Worm (Caenorhabditis elegans): Measurements from ENCODE around the gene Y116A8C.20.

Gene Y116A8C.20

ce11 chrIV:17025017-17025416 is 15.7 kb upstream of the Y116A8C.20 start, which contains the start of gene dct-13:
Gene dct-13, minus strand, starts transcription at chrIV:17025117.
- TF ChIP-seq mls-2 (tag; optimal IDR thresholded peaks at IDR 0.05), result no peak
- no peak for TF ChIP-seq cnd-1 (tag; optimal IDR thresholded peaks at IDR 0.05)
- no peak for TF ChIP-seq ceh-39 (tag; optimal IDR thresholded peaks at IDR 0.05)
- no peak for TF ChIP-seq nhr-76 (tag; optimal IDR thresholded peaks at IDR 0.05)
- TF ChIP-seq zip-8 (tag; optimal IDR thresholded peaks at IDR 0.05), result no peak
- no peak for TF ChIP-seq flh-1 (GFP tag; optimal IDR thresholded peaks at IDR 0.05)
- TF ChIP-seq snpc-4 (tag; optimal IDR thresholded peaks at IDR 0.05), result no peak

ce11 chrIV:17026568-17026967 is 14.2 kb upstream of the Y116A8C.20 start:
- TF ChIP-seq ceh-43 (GFP tag; optimal IDR thresholded peaks at IDR 0.05), result no peak
- TF ChIP-seq nhr-12 (tag; optimal IDR thresholded peaks at IDR 0.05), result no peak
- TF ChIP-seq blmp-1 (tag; optimal IDR thresholded peaks at IDR 0.05), result no peak
- TF ChIP-seq lin-32 (GFP tag; optimal IDR thresholded peaks at IDR 0.05), result no peak
- TF ChIP-seq ceh-83 (GFP tag; optimal IDR thresholded peaks at IDR 0.05), result no peak
- TF ChIP-seq hlh-1 (tag; optimal IDR thresholded peaks at IDR 0.05), result no peak
- TF ChIP-seq tbx-8 (GFP tag; optimal IDR thresholded peaks at IDR 0.05), result no peak
- no peak for TF ChIP-seq lsy-2 (tag; optimal IDR thresholded peaks at IDR 0.05)

- TF ChIP-seq lin-13 (tag; optimal IDR thresholded peaks at IDR 0.05) (no peak), nhr-237 (tag; optimal IDR thresholded peaks at IDR 0.05) (no peak), pha-4 (tag; optimal IDR thresholded peaks at IDR 0.05) (no peak), ces-1 (GFP tag; optimal IDR thresholded peaks at IDR 0.05) (no peak), tbx-8 (GFP tag; optimal IDR thresholded peaks at IDR 0.05) (no peak), mab-5 (tag; optimal IDR thresholded peaks at IDR 0.05) (no peak)
These were observed 10.2 kb upstream of the Y116A8C.20 start, which contains the start of gene nhr-229 for ce11 chrIV:17030494-17030893. Gene nhr-229, minus strand, starts transcription at chrIV:17030594.

- TF ChIP-seq pha-4 (tag; optimal IDR thresholded peaks at IDR 0.05), result no peak
- no peak for TF ChIP-seq sptf-1 (tag; optimal IDR thresholded peaks at IDR 0.05)
- TF ChIP-seq drap-1 (GFP tag; optimal IDR thresholded peaks at IDR 0.05), result no peak
- TF ChIP-seq ham-2 (GFP tag; optimal IDR thresholded peaks at IDR 0.05), result no peak
- TF ChIP-seq nhr-237 (tag; optimal IDR thresholded peaks at IDR 0.05), result no peak
- no peak for TF ChIP-seq mep-1 (tag; optimal IDR thresholded peaks at IDR 0.05)
- TF ChIP-seq M03D4.4 (tag; optimal IDR thresholded peaks at IDR 0.05), result no peak
- no peak for TF ChIP-seq nhr-76 (tag; optimal IDR thresholded peaks at IDR 0.05)
- no peak for TF ChIP-seq zip-8 (tag; optimal IDR thresholded peaks at IDR 0.05)
- no peak for TF ChIP-seq nhr-12 (tag; optimal IDR thresholded peaks at IDR 0.05)
- no peak for TF ChIP-seq unc-39 (tag; optimal IDR thresholded peaks at IDR 0.05)
- no peak for TF ChIP-seq lin-32 (GFP tag; optimal IDR thresholded peaks at IDR 0.05)
- TF ChIP-seq sem-2 (GFP tag; optimal IDR thresholded peaks at IDR 0.05), result no peak
- no peak for TF ChIP-seq bed-3 (GFP tag; optimal IDR thresholded peaks at IDR 0.05)
These were observed 1.2 kb upstream of the Y116A8C.20 start, which contains the start of gene Y116A8C.19 for ce11 chrIV:17039545-17039944. Gene Y116A8C.19, minus strand, starts transcription at chrIV:17039645.

ce11 chrIV:17045691-17046090 is 5.0 kb downstream of the Y116A8C.20 start, which contains the start of gene clec-195:
Gene clec-195, minus strand, starts transcription at chrIV:17045791.
- TF ChIP-seq lsy-2 (tag; optimal IDR thresholded peaks at IDR 0.05) (no peak), ceh-43 (GFP tag; optimal IDR thresholded peaks at IDR 0.05) (no peak), drap-1 (GFP tag; optimal IDR thresholded peaks at IDR 0.05) (no peak), unc-62 (GFP tag; optimal IDR thresholded peaks at IDR 0.05) (no peak), nhr-237 (tag; optimal IDR thresholded peaks at IDR 0.05) (no peak)

- TF ChIP-seq snpc-4 (tag; optimal IDR thresholded peaks at IDR 0.05), result no peak
- no peak for TF ChIP-seq lin-13 (tag; optimal IDR thresholded peaks at IDR 0.05)
- no peak for TF ChIP-seq lsy-2 (tag; optimal IDR thresholded peaks at IDR 0.05)
- no peak for TF ChIP-seq ceh-83 (GFP tag; optimal IDR thresholded peaks at IDR 0.05)
- no peak for TF ChIP-seq ham-2 (GFP tag; optimal IDR thresholded peaks at IDR 0.05)
- TF ChIP-seq mab-5 (tag; optimal IDR thresholded peaks at IDR 0.05), result no peak
- TF ChIP-seq cnd-1 (tag; optimal IDR thresholded peaks at IDR 0.05), result no peak
- TF ChIP-seq lin-32 (GFP tag; optimal IDR thresholded peaks at IDR 0.05), result no peak
- no peak for TF ChIP-seq sptf-1 (tag; optimal IDR thresholded peaks at IDR 0.05)
- no peak for TF ChIP-seq sem-2 (GFP tag; optimal IDR thresholded peaks at IDR 0.05)
- TF ChIP-seq mep-1 (tag; optimal IDR thresholded peaks at IDR 0.05), result no peak
- no peak for TF ChIP-seq ceh-39 (tag; optimal IDR thresholded peaks at IDR 0.05)
- TF ChIP-seq nhr-2 (tag; optimal IDR thresholded peaks at IDR 0.05), result no peak
- no peak for TF ChIP-seq unc-62 (GFP tag; optimal IDR thresholded peaks at IDR 0.05)
- TF ChIP-seq ceh-43 (GFP tag; optimal IDR thresholded peaks at IDR 0.05), result no peak
- TF ChIP-seq unc-39 (tag; optimal IDR thresholded peaks at IDR 0.05), result no peak
- no peak for TF ChIP-seq ztf-11 (tag; optimal IDR thresholded peaks at IDR 0.05)
These were observed 7.5 kb downstream of the Y116A8C.20 start, which contains the start of gene athp-3 for ce11 chrIV:17048257-17048656. Gene athp-3, minus strand, starts transcription at chrIV:17048357.

All from whole organism, mixed stage, embryonic.